Fruit fly (Drosophila melanogaster): ENCODE measurements around the gene CG13144.

CG13144 gene

dm6 chr2L:10500309-10500974, 9.2 kb upstream of the CG13144 start:
- TF ChIP-seq usp (GFP tag; optimal IDR thresholded peaks at IDR 0.05) (no peak), EcR (GFP tag; optimal IDR thresholded peaks at IDR 0.05) (no peak), psq (optimal IDR thresholded peaks at IDR 0.05) (no peak), pan (optimal IDR thresholded peaks at IDR 0.05) (no peak), Dll (optimal IDR thresholded peaks at IDR 0.05) (no peak)

DNA sequence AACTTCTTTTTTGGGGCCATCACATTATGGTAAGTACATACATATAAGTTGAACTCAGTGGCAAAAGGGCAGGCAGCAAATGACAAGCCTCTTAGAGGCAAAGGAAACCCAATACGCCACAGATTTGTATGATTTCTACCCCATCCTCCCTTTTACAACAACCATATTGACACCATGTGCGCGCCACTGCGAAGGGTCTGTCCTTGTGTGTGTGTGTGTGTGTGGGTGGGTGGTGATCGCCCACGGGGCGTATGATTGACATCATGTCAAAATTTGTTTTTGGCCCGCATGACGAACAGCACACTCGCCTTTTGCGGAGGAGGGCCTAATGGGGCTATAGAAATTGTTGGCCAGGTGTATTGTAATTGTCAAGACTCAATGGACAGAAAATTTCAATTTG, 8.4 kb upstream of the CG13144 start:
- TF ChIP-seq usp (GFP tag; optimal IDR thresholded peaks at IDR 0.05) (no peak), pan (optimal IDR thresholded peaks at IDR 0.05) (no peak), CG8478 (optimal IDR thresholded peaks at IDR 0.05) (no peak), EcR (GFP tag; optimal IDR thresholded peaks at IDR 0.05) (no peak), Dll (optimal IDR thresholded peaks at IDR 0.05) (no peak), psq (optimal IDR thresholded peaks at IDR 0.05) (no peak)

DNA sequence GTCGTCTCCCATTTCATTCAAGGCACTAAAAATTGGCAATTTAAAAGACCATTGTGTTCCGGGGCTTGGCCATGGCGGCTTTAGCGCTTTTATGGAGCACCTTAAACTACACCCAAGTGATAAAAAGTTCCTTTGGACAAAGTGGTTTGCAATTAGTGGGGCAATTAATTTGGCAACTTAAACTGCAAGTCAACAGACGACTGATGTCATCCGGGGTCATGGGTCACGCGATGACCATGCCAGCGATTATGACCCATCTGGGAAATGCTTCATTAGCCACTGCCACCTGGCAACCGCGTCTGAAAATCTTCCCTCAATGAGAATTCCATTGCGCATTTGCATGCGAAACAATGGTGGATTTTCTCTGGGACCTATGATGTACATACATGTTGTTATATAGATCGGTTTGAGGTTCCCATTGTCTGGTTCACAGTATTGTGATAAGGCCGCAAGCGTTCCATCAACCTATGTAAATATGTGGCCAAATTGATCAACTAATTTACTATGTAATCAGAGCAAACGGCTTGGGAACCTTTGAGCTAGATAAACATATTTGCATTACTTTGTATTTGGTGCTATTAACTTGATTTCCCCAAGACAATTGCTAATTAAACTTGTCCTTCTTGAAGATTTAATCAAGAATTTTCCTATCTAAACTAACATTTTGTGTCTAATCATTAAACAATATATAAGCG, 6.0 kb upstream of the CG13144 start:
- TF ChIP-seq pan (optimal IDR thresholded peaks at IDR 0.05) (no peak), psq (optimal IDR thresholded peaks at IDR 0.05) (no peak), usp (GFP tag; optimal IDR thresholded peaks at IDR 0.05) (no peak), Dll (optimal IDR thresholded peaks at IDR 0.05) (no peak), CG8478 (optimal IDR thresholded peaks at IDR 0.05) (no peak), EcR (GFP tag; optimal IDR thresholded peaks at IDR 0.05) (no peak)

- TF ChIP-seq psq (optimal IDR thresholded peaks at IDR 0.05) (no peak), Dll (optimal IDR thresholded peaks at IDR 0.05) (no peak), usp (GFP tag; optimal IDR thresholded peaks at IDR 0.05) (no peak), CG8478 (optimal IDR thresholded peaks at IDR 0.05) (no peak), EcR (GFP tag; optimal IDR thresholded peaks at IDR 0.05) (no peak), pan (optimal IDR thresholded peaks at IDR 0.05) (no peak)
Observed at dm6 chr2L:10496338-10496737, 5.1 kb upstream of the CG13144 start.

DNA sequence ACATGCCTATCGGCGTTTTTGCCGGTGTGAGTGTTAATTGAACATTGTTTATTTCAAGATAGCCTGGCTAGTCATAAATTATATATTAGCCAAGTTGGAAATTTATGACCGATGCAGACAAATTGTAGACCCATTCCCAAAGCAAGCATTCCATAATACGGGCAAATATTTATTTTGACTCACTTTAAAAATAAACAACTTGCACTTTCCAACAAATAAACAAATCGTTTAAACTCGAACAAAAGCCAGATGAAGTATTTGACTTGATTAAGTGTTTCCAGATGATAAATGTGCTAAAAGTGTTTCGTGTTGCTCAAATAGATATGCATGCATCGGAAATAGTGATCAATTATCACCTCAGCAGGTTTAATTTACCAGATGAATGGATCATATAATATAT, 4.2 kb upstream of the CG13144 start:
- no peak for TF ChIP-seq psq (optimal IDR thresholded peaks at IDR 0.05)
- TF ChIP-seq CG8478 (optimal IDR thresholded peaks at IDR 0.05): no peak
- no peak for TF ChIP-seq Dll (optimal IDR thresholded peaks at IDR 0.05)

DNA sequence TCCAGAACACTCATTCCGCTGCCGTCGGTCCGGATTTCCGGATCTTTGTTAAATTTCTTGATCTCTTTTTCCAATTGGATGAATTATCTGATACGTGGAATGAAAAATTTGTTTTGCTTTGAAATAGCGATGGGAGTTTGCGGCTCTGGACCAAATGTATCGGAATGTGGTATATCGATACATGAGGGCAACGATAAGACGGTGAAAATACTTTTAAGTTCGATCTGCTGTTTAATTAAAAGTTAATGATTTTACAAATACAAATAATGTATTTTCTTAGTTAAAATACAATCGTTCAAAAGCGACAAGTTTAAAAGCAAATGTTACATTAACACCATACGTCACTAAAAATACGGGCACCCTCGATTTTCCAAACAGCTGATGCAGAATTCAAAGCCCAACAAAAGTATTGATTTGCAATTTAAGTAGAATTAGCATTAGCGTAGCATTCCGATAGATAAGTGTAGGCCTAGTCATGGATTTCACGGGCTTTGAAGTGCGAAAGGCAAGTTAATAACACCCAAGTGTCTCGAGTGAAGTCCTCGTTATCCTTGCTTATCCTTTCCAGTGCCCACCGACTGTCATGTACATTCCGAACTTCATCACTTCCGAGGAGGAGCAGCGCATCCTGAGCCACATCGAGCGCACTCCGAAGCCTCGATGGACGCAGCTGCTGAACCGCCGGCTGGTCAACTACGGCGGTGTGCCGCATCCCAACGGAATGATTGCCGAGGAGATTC, 2.6 kb downstream of the CG13144 start, which contains the start of the genes Cog4 and CG6144:
Cog4 (minus strand) TSS at position 139 of the 740 bp plus-strand sequence.
CG6144 (plus strand) TSS at position 211 of the 740 bp plus-strand sequence.
- TF ChIP-seq pan (optimal IDR thresholded peaks at IDR 0.05) (no peak), EcR (GFP tag; optimal IDR thresholded peaks at IDR 0.05) (no peak), Dll (optimal IDR thresholded peaks at IDR 0.05) (no peak), CG8478 (optimal IDR thresholded peaks at IDR 0.05) (no peak), usp (GFP tag; optimal IDR thresholded peaks at IDR 0.05) (no peak), psq (optimal IDR thresholded peaks at IDR 0.05) (no peak)

dm6 chr2L:10483073-10483472, 8.2 kb downstream of the CG13144 start, which contains the start of gene Grip75:
TSS of gene Grip75 (plus strand) at chr2L:10483295.
- TF ChIP-seq EcR (GFP tag; optimal IDR thresholded peaks at IDR 0.05): no peak
- no peak for TF ChIP-seq psq (optimal IDR thresholded peaks at IDR 0.05)
- TF ChIP-seq CG8478 (optimal IDR thresholded peaks at IDR 0.05): no peak
- TF ChIP-seq Dll (optimal IDR thresholded peaks at IDR 0.05): no peak
- TF ChIP-seq usp (GFP tag; optimal IDR thresholded peaks at IDR 0.05): no peak
- no peak for TF ChIP-seq pan (optimal IDR thresholded peaks at IDR 0.05)

- no peak for TF ChIP-seq CG8478 (optimal IDR thresholded peaks at IDR 0.05)
- TF ChIP-seq usp (GFP tag; optimal IDR thresholded peaks at IDR 0.05): no peak
- TF ChIP-seq pan (optimal IDR thresholded peaks at IDR 0.05): no peak
- no peak for TF ChIP-seq Dll (optimal IDR thresholded peaks at IDR 0.05)
- no peak for TF ChIP-seq psq (optimal IDR thresholded peaks at IDR 0.05)
- no peak for TF ChIP-seq EcR (GFP tag; optimal IDR thresholded peaks at IDR 0.05)
Observed at dm6 chr2L:10479859-10480258, 11.4 kb downstream of the CG13144 start.

DNA sequence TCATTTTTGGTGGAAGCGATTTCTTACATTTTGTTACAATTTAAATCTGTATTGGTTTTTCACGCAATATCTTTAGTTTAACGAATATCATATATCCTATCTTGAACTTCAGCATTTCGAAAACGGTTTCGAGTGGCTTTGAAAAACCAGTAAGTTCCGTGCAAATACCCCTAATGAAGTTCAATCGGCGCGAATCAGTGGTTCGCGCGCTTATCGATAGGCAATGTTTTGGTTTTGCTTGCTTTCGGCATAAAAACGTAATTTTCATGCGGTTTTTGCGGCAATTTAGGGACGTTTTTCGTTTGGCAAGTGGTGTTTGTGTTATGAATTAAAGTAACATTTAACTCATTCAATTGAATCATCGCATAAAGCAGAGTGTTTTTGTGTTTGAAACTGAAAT, 14.4 kb downstream of the CG13144 start, which contains the start of gene RluA-2:
RluA-2 (plus strand) TSS at position 195 of the 400 bp plus-strand sequence.
- no peak for TF ChIP-seq usp (GFP tag; optimal IDR thresholded peaks at IDR 0.05)
- TF ChIP-seq pan (optimal IDR thresholded peaks at IDR 0.05): no peak
- no peak for TF ChIP-seq Dll (optimal IDR thresholded peaks at IDR 0.05)
- TF ChIP-seq psq (optimal IDR thresholded peaks at IDR 0.05): no peak
- TF ChIP-seq EcR (GFP tag; optimal IDR thresholded peaks at IDR 0.05): no peak
- TF ChIP-seq CG8478 (optimal IDR thresholded peaks at IDR 0.05): no peak

DNA sequence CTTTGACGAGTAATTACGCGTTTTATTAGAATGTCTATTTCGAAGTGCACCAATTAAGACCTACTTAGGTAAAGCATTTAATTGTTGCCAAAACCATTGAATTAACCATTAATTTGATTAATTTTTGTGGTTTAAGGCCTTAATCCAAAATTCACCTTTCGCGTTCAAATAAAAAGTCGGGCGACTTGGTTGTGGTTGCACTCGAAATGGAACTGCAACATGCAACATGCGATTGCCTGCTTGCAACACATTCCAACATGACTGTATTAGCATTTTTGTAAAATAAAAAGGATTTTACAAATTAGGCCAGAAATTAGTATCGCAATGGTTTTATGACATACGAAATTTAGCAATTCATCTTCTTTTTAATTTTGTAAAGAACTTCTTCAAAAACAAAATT, 16.4 kb downstream of the CG13144 start:
- no peak for TF ChIP-seq EcR (GFP tag; optimal IDR thresholded peaks at IDR 0.05)
- TF ChIP-seq Dll (optimal IDR thresholded peaks at IDR 0.05): no peak
- no peak for TF ChIP-seq pan (optimal IDR thresholded peaks at IDR 0.05)

dm6 chr2L:10474268-10474678, 17.0 kb downstream of the CG13144 start, which contains the start of gene RluA-1:
TSS of gene RluA-1 (minus strand) at chr2L:10474349.
- no peak for TF ChIP-seq pan (optimal IDR thresholded peaks at IDR 0.05)
- no peak for TF ChIP-seq Dll (optimal IDR thresholded peaks at IDR 0.05)
- no peak for TF ChIP-seq EcR (GFP tag; optimal IDR thresholded peaks at IDR 0.05)
- TF ChIP-seq CG8478 (optimal IDR thresholded peaks at IDR 0.05): no peak
- no peak for TF ChIP-seq usp (GFP tag; optimal IDR thresholded peaks at IDR 0.05)
- no peak for TF ChIP-seq psq (optimal IDR thresholded peaks at IDR 0.05)

DNA sequence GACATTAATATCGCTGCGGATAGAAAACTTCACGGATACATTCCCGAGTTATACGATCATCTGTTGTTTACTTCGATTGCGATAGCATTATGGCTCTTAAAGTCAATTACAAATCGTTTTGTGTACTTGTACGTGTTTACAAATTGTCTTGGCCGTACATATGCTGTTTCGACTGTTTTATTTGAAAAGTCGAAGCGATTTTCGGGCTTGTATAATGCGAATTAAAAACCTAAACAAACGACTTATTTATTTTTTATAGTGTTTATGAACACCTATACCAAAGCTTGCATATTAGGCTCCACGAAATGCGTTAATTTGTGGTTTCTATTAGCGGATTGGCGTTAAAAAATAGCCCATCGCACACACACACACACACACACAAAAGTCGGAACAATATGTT, 19.0 kb downstream of the CG13144 start:
- TF ChIP-seq CG8478 (optimal IDR thresholded peaks at IDR 0.05): no peak
- TF ChIP-seq psq (optimal IDR thresholded peaks at IDR 0.05): no peak
- TF ChIP-seq Dll (optimal IDR thresholded peaks at IDR 0.05): no peak
- TF ChIP-seq EcR (GFP tag; optimal IDR thresholded peaks at IDR 0.05): no peak
- TF ChIP-seq usp (GFP tag; optimal IDR thresholded peaks at IDR 0.05): no peak
- no peak for TF ChIP-seq pan (optimal IDR thresholded peaks at IDR 0.05)
